Worm (Caenorhabditis elegans) whole organism, early embryonic: Measurements from ENCODE around the gene sfa-1.

Experiments used
- B0310.2 ChIP-seq: sonication (generic microtip); optimal IDR thresholded peaks from 2 replicates; lab custom pipeline; 2016; ENCODE audit warnings: mild to moderate bottlenecking, missing genetic modification characterization, missing compliant biosample characterization
- F13C5.2 ChIP-seq: sonication (generic microtip); optimal IDR thresholded peaks from 2 replicates; lab custom pipeline; 2017; ENCODE audit warnings: mild to moderate bottlenecking, missing genetic modification characterization, inconsistent platforms, missing compliant biosample characterization
- ama-1 ChIP-seq: fragments of 150-350 bp; optimal IDR thresholded peaks from 2 replicates; lab custom pipeline; 2014
- ceh-36 ChIP-seq: sonication (generic microtip); optimal IDR thresholded peaks from 2 replicates; lab custom pipeline; 2016; ENCODE audit warnings: missing genetic modification characterization, inconsistent platforms, missing compliant biosample characterization
- ets-7 ChIP-seq: sonication (generic microtip); optimal IDR thresholded peaks from 2 replicates; lab custom pipeline; 2016; ENCODE audit warnings: missing genotype, missing genetic modification characterization, missing compliant biosample characterization
- flt-1 ChIP-seq: fragments of 200-800 bp; sonication (Bioruptor generic); IDR thresholded peaks from 2 replicates; pipeline ENCODE4 v1.3.6; 2022; ENCODE audit warnings: missing genetic modification characterization, missing compliant biosample characterization
- hmg-4 ChIP-seq: fragments of 200-800 bp; sonication (Bioruptor generic); optimal IDR thresholded peaks from 2 replicates; lab custom pipeline; 2018; ENCODE audit warnings: mild to moderate bottlenecking, missing genetic modification characterization, missing compliant biosample characterization
- scrt-1 ChIP-seq: fragments of 200-800 bp; sonication (Bioruptor generic); IDR thresholded peaks from 2 replicates; pipeline ENCODE4 v1.3.6; 2022; ENCODE audit warnings: missing genetic modification characterization, missing compliant biosample characterization
- sea-1 ChIP-seq: fragments of 200-800 bp; sonication (Bioruptor generic); conservative IDR thresholded peaks from 2 replicates; pipeline ENCODE4 v1.3.6; 2022; ENCODE audit warnings: missing genetic modification characterization, missing compliant biosample characterization
- tbx-11 ChIP-seq: fragments of 200-800 bp; sonication (Bioruptor generic); IDR thresholded peaks from 2 replicates; pipeline ENCODE4 v1.3.6; 2022; ENCODE audit warnings: missing genetic modification characterization, missing compliant biosample characterization
- tbx-37 ChIP-seq: fragments of 200-800 bp; sonication (Bioruptor generic); conservative IDR thresholded peaks from 2 replicates; pipeline ENCODE4 v1.3.6; 2022; ENCODE audit warnings: missing genetic modification reagents, missing genetic modification characterization, missing compliant biosample characterization
- tra-4 ChIP-seq: sonication (generic microtip); optimal IDR thresholded peaks from 2 replicates; lab custom pipeline; 2017; ENCODE audit warnings: missing genetic modification characterization, missing compliant biosample characterization

DNA sequence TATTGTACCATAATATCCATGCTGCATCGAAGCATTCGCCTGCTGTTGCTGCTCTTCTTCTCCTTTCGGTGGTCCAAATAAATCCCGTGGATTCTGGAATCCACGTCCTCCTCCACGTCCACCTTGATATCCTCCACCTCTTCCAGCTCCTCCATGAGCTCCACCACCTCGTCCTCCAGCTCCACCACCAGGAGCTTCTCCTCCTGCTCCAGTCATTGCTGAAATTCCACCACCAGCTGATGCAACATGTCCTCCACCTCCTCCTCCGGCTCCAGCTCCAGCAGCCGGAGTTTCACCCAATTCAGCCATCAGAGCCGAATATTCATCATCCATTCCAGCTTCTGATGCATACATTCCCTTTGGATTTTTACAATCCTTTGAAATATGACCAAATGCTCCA lies 5.2 kb downstream of the sfa-1 start:
- no peak for TF ChIP-seq hmg-4 (GFP tag; lab: Kevin White, UChicago)
- TF ChIP-seq ama-1 (lab: Kevin White, UChicago): no peak
- TF ChIP-seq tbx-11 (GFP tag; lab: Robert Waterston, UW): no peak
- no peak for TF ChIP-seq B0310.2 (tag; lab: Kevin White, UChicago)
- no peak for TF ChIP-seq sea-1
- no peak for TF ChIP-seq ceh-36 (tag; lab: Kevin White, UChicago)
- TF ChIP-seq tbx-37 (GFP tag; lab: Robert Waterston, UW): no peak
- TF ChIP-seq tra-4 (tag; lab: Kevin White, UChicago): no peak
- no peak for TF ChIP-seq flt-1 (GFP tag; lab: Robert Waterston, UW)
- no peak for TF ChIP-seq scrt-1 (GFP tag; lab: Robert Waterston, UW)
- TF ChIP-seq ets-7 (tag; lab: Kevin White, UChicago): no peak
- TF ChIP-seq F13C5.2: no peak
